Worm (Caenorhabditis elegans) whole organism, early embryonic: Measurements from ENCODE around the gene T26H5.14.

Experiments
- F13C5.2 ChIP-seq: sonication (generic microtip); optimal IDR thresholded peaks from 2 replicates; lab custom pipeline; 2017; ENCODE audit warnings: mild to moderate bottlenecking, missing genetic modification characterization, inconsistent platforms, missing compliant biosample characterization
- ama-1 ChIP-seq: fragments of 150-350 bp; optimal IDR thresholded peaks from 2 replicates; lab custom pipeline; 2014
- ceh-13 ChIP-seq: fragments of 200-800 bp; sonication (Bioruptor generic); optimal IDR thresholded peaks from 2 replicates; lab custom pipeline; 2018; ENCODE audit warnings: mild to moderate bottlenecking, missing genetic modification characterization, missing compliant biosample characterization
- flt-1 ChIP-seq: fragments of 200-800 bp; sonication (Bioruptor generic); IDR thresholded peaks from 2 replicates; pipeline ENCODE4 v1.3.6; 2022; ENCODE audit warnings: missing genetic modification characterization, missing compliant biosample characterization
- hmbx-1 ChIP-seq: sonication (generic microtip); optimal IDR thresholded peaks from 2 replicates; lab custom pipeline; 2016; ENCODE audit warnings: mild to moderate bottlenecking, missing genetic modification characterization, missing compliant biosample characterization
- hmg-4 ChIP-seq: fragments of 200-800 bp; sonication (Bioruptor generic); optimal IDR thresholded peaks from 2 replicates; lab custom pipeline; 2018; ENCODE audit warnings: mild to moderate bottlenecking, missing genetic modification characterization, missing compliant biosample characterization
- hnd-1 ChIP-seq: sonication (generic microtip); optimal IDR thresholded peaks from 2 replicates; lab custom pipeline; 2016; ENCODE audit warnings: missing genetic modification characterization, missing compliant biosample characterization
- scrt-1 ChIP-seq: fragments of 200-800 bp; sonication (Bioruptor generic); IDR thresholded peaks from 2 replicates; pipeline ENCODE4 v1.3.6; 2022; ENCODE audit warnings: missing genetic modification characterization, missing compliant biosample characterization
- sea-1 ChIP-seq: fragments of 200-800 bp; sonication (Bioruptor generic); conservative IDR thresholded peaks from 2 replicates; pipeline ENCODE4 v1.3.6; 2022; ENCODE audit warnings: missing genetic modification characterization, missing compliant biosample characterization
- tbx-11 ChIP-seq: fragments of 200-800 bp; sonication (Bioruptor generic); IDR thresholded peaks from 2 replicates; pipeline ENCODE4 v1.3.6; 2022; ENCODE audit warnings: missing genetic modification characterization, missing compliant biosample characterization
- tbx-37 ChIP-seq: fragments of 200-800 bp; sonication (Bioruptor generic); conservative IDR thresholded peaks from 2 replicates; pipeline ENCODE4 v1.3.6; 2022; ENCODE audit warnings: missing genetic modification reagents, missing genetic modification characterization, missing compliant biosample characterization
- tra-4 ChIP-seq: sonication (generic microtip); optimal IDR thresholded peaks from 2 replicates; lab custom pipeline; 2017; ENCODE audit warnings: missing genetic modification characterization, missing compliant biosample characterization

DNA sequence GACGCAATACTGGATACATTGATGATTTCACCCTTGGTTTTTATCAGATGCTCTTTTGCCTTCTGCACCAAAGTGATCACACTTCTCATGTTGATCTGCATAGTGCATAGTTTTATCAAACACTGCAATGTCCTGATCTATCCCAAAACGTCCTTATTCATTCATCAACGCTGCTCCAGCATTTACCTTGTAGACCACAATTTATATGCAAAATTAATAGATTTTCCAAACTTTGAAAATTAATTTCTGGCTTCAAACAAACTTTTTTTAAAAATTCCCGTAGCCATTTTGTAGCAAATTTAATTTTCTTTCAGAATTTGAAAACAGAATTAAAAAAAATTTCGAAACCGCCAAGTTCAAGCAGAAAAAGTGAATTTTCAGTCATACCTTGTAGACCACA lies 35.6 kb downstream of the T26H5.14 start, which contains the start of gene C06B8.3:
- TF ChIP-seq tra-4 (no peak), ama-1 (lab: Kevin White, UChicago) (no peak), hmg-4 (no peak), flt-1 (GFP tag; lab: Robert Waterston, UW) (no peak), scrt-1 (GFP tag; lab: Robert Waterston, UW) (no peak), hnd-1 (tag; lab: Kevin White, UChicago) (no peak), sea-1 (GFP tag; lab: Robert Waterston, UW) (no peak), ceh-13 (no peak), tbx-11 (GFP tag; lab: Robert Waterston, UW) (no peak), tbx-37 (GFP tag; lab: Robert Waterston, UW) (no peak), F13C5.2 (tag; lab: Kevin White, UChicago) (no peak), hmbx-1 (tag; lab: Kevin White, UChicago) (no peak)
